Fruit fly (Drosophila melanogaster): ENCODE results near the gene Mnt.

The Mnt gene

DNA sequence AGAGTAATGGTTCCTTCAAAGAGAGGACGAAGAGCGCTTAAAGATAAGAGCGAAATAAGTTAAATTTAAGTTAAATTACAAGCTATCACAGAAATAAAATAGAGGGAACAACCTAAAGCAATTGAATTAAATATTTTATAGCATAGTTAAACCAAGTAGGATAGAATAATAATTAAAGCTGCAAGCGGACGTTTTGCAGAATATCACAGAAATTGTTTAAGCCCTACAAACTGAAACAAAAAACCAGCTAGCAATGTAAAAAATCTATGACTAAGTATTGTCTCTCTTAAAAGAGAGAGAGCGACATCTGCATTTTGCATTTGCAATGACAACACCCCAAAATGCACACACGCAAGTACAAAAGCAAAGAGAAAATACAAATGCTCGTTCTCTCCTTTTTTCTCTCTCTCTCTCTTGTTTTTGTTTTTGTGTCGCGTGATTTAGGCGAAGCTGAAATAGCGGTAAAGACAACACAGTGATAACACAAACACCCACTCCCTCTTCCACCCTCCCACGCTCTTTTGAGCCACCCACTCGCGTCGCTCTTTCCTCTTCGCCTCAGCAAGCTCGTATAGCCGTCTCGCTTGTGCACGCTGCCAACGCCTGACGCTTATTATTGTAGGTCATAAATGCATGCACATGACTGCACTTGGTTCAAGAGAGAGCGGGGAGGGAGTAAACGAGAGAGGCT lies 5.7 kb downstream of the Mnt start (continued):
- no peak for TF ChIP-seq CG17802 (tag; optimal IDR thresholded peaks at IDR 0.05)
- no peak for TF ChIP-seq CG2712 (tag; optimal IDR thresholded peaks at IDR 0.05)
- TF ChIP-seq bbx (GFP tag; IDR thresholded peaks at IDR 0.05; ENCODE audit: partially characterized antibody) = no peak
- TF ChIP-seq CG4282 (GFP tag; optimal IDR thresholded peaks at IDR 0.05) = no peak
- no peak for TF ChIP-seq maf-S (GFP tag; optimal IDR thresholded peaks at IDR 0.05)
- no peak for TF ChIP-seq CG12744 (GFP tag; optimal IDR thresholded peaks at IDR 0.05)
- no peak for TF ChIP-seq run (tag; optimal IDR thresholded peaks at IDR 0.05)
- no peak for TF ChIP-seq D19B (GFP tag; optimal IDR thresholded peaks at IDR 0.05)
- no peak for TF ChIP-seq CG11085 (GFP tag; IDR thresholded peaks at IDR 0.05)
- TF ChIP-seq CG8478 (optimal IDR thresholded peaks at IDR 0.05) = no peak
- TF ChIP-seq sqz (GFP tag; optimal IDR thresholded peaks at IDR 0.05) = no peak
- no peak for TF ChIP-seq crp (GFP tag; optimal IDR thresholded peaks at IDR 0.05)
- no peak for TF ChIP-seq hb (GFP tag; IDR thresholded peaks at IDR 0.05; ENCODE audit: partially characterized antibody)
- no peak for TF ChIP-seq CG18262 (tag; optimal IDR thresholded peaks at IDR 0.05)
- TF ChIP-seq dmrt99B (tag; optimal IDR thresholded peaks at IDR 0.05) = no peak
- TF ChIP-seq sim (GFP tag; IDR thresholded peaks at IDR 0.05) = no peak
- no peak for TF ChIP-seq Kr (GFP tag; optimal IDR thresholded peaks at IDR 0.05)
- no peak for TF ChIP-seq gem (tag; optimal IDR thresholded peaks at IDR 0.05)
- TF ChIP-seq CG11723 (GFP tag; optimal IDR thresholded peaks at IDR 0.05) = no peak
- TF ChIP-seq Max (GFP tag; optimal IDR thresholded peaks at IDR 0.05) = no peak
- TF ChIP-seq corto (GFP tag; optimal IDR thresholded peaks at IDR 0.05) = no peak
- no peak for TF ChIP-seq CHES-1-like (GFP tag; optimal IDR thresholded peaks at IDR 0.05)
- TF ChIP-seq CG8388 (GFP tag; optimal IDR thresholded peaks at IDR 0.05) = no peak
- TF ChIP-seq dpn (GFP tag; optimal IDR thresholded peaks at IDR 0.05) = no peak

DNA sequence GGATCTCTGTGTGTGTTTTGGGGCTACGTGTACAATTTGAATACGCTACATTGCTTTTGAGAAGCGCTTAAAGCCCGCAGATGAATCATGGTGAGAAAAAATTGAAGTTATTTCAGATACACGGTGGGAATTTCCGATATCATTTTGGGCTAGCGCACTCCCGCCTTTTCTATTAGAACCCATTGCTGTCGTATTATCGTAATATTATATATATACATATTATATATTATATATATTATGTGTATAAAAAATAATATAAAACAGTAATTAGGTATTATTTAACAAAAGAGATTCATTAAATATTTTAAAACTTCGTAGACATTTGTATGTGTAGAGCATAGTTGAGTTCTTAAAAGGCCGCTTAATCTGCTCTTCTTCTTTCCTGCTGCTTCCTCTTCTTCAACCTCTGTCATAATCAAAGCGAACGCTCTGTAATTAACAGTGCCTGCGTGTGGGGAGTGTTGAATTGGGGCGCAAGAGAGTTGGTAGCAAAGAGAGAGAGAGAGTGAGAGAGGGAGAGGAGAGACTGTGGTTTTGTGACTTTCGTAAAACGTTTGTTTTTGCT lies 6.3 kb downstream of the Mnt start:
- TF ChIP-seq CG18764 (GFP tag; optimal IDR thresholded peaks at IDR 0.05) = peak; percentile 37
- TF ChIP-seq grau (tag; optimal IDR thresholded peaks at IDR 0.05) = peak; percentile 89
- TF ChIP-seq Rx (GFP tag; IDR thresholded peaks at IDR 0.05) = no peak; the same call in 1 of the 2 replicates
- TF ChIP-seq CG11085 (GFP tag; IDR thresholded peaks at IDR 0.05) = 0 out of 2 replicates have a peak, but pooled peaks have one; percentile 15
- no peak for TF ChIP-seq tx (GFP tag; optimal IDR thresholded peaks at IDR 0.05)
- TF ChIP-seq CG16779 (GFP tag; IDR thresholded peaks at IDR 0.05) = no peak
- peak; percentile 78 for TF ChIP-seq croc (GFP tag; conservative IDR thresholded peaks at IDR 0.05)
- no peak for TF ChIP-seq Taf1 (GFP tag; IDR thresholded peaks at IDR 0.05)
- TF ChIP-seq tll (GFP tag; optimal IDR thresholded peaks at IDR 0.05) = no peak
- TF ChIP-seq CG33213 (GFP tag; optimal IDR thresholded peaks at IDR 0.05) = no peak
- no peak for TF ChIP-seq Dll (GFP tag; IDR thresholded peaks at IDR 0.05; ENCODE audit: partially characterized antibody)
- no peak for TF ChIP-seq fd64A (GFP tag; optimal IDR thresholded peaks at IDR 0.05)
- no peak for TF ChIP-seq Hey (tag; optimal IDR thresholded peaks at IDR 0.05)
- TF ChIP-seq Eip74EF (GFP tag; optimal IDR thresholded peaks at IDR 0.05) = peak in 1 of 2 experiments; percentile 85
- peak; percentile 62 for TF ChIP-seq CG4820 (GFP tag; optimal IDR thresholded peaks at IDR 0.05)
- no peak for TF ChIP-seq CG1832 (GFP tag; optimal IDR thresholded peaks at IDR 0.05)
- TF ChIP-seq CG10321 (GFP tag; IDR thresholded peaks at IDR 0.05) = no peak
- peak; percentile 58 for TF ChIP-seq CG32772 (GFP tag; IDR thresholded peaks at IDR 0.05)
- TF ChIP-seq B-H1 (GFP tag; IDR thresholded peaks at IDR 0.05) = peak; percentile 70
- peak; percentile 5 for TF ChIP-seq nau (GFP tag; optimal IDR thresholded peaks at IDR 0.05)
- TF ChIP-seq unpg (GFP tag; optimal IDR thresholded peaks at IDR 0.05) = peak; percentile 74
- TF ChIP-seq schlank (tag; optimal IDR thresholded peaks at IDR 0.05) = no peak
- TF ChIP-seq CG7963 (GFP tag; IDR thresholded peaks at IDR 0.05; ENCODE audit: partially characterized antibody) = no peak
- TF ChIP-seq CG1792 (GFP tag; optimal IDR thresholded peaks at IDR 0.05) = peak; percentile 41
- no peak for TF ChIP-seq Ada2b (GFP tag; IDR thresholded peaks at IDR 0.05)
- TF ChIP-seq CG9215 (GFP tag; IDR thresholded peaks at IDR 0.05) = peak; percentile 58
- no peak for TF ChIP-seq h (optimal IDR thresholded peaks at IDR 0.05)
